Worm (Caenorhabditis elegans): ENCODE results near the gene srd-70.

srd-70 gene

ce11 chrV:20485285-20485684 lies 31.4 kb downstream of the srd-70 start, which contains the start of gene dhcr-7:
Gene dhcr-7, minus strand, starts transcription at chrV:20485385.
- no peak for TF ChIP-seq lir-1 (GFP tag; conservative IDR thresholded peaks at IDR 0.05)
- no peak for TF ChIP-seq ztf-18 (tag; optimal IDR thresholded peaks at IDR 0.05)
- TF ChIP-seq ztf-26 (tag; optimal IDR thresholded peaks at IDR 0.05): no peak
- TF ChIP-seq chd-7 (tag; optimal IDR thresholded peaks at IDR 0.05): no peak
- no peak for TF ChIP-seq egl-44 (GFP tag; IDR thresholded peaks at IDR 0.05)

ce11 chrV:20486549-20486948 lies 32.6 kb downstream of the srd-70 start:
- TF ChIP-seq snpc-1.3 (tag; optimal IDR thresholded peaks at IDR 0.05; ENCODE audit: insufficient read depth) (no peak), ceh-27 (GFP tag; optimal IDR thresholded peaks at IDR 0.05) (no peak), rcor-1 (GFP tag; IDR thresholded peaks at IDR 0.05) (no peak), nfyb-1 (GFP tag; IDR thresholded peaks at IDR 0.05) (no peak), T26A5.8 (tag; optimal IDR thresholded peaks at IDR 0.05) (no peak), ets-4 (GFP tag; optimal IDR thresholded peaks at IDR 0.05) (no peak), F39B2.1 (GFP tag; IDR thresholded peaks at IDR 0.05) (no peak), lin-35 (GFP tag; optimal IDR thresholded peaks at IDR 0.05) (no peak), chd-7 (tag; optimal IDR thresholded peaks at IDR 0.05) (no peak), hrde-1 (tag; optimal IDR thresholded peaks at IDR 0.05; ENCODE audit: borderline replicate concordance) (no peak), ztf-25 (GFP tag; IDR thresholded peaks at IDR 0.05) (no peak), Y53G8AR.9 (GFP tag; conservative IDR thresholded peaks at IDR 0.05) (no peak)

ce11 chrV:20489102-20489501 lies 35.2 kb downstream of the srd-70 start, which contains the start of gene srbc-78:
Gene srbc-78, minus strand, starts transcription at chrV:20489202.
- no peak for TF ChIP-seq hlh-26 (GFP tag; conservative IDR thresholded peaks at IDR 0.05)
- no peak for TF ChIP-seq lsl-1 (GFP tag; optimal IDR thresholded peaks at IDR 0.05)
- TF ChIP-seq unc-62 (GFP tag; optimal IDR thresholded peaks at IDR 0.05): no peak
- TF ChIP-seq Y79H2A.3 (GFP tag; conservative IDR thresholded peaks at IDR 0.05): no peak
- no peak for TF ChIP-seq F10E7.11 (tag; optimal IDR thresholded peaks at IDR 0.05)
- TF ChIP-seq xnd-1 (tag; optimal IDR thresholded peaks at IDR 0.05): no peak
- no peak for TF ChIP-seq B0261.1 (tag; optimal IDR thresholded peaks at IDR 0.05)
- no peak for TF ChIP-seq F22D6.2 (tag; optimal IDR thresholded peaks at IDR 0.05)
- TF ChIP-seq let-607 (tag; optimal IDR thresholded peaks at IDR 0.05): no peak
- TF ChIP-seq aptf-3 (GFP tag; IDR thresholded peaks at IDR 0.05): no peak

ce11 chrV:20492385-20492784 lies 38.5 kb downstream of the srd-70 start, which contains the start of gene srbc-79:
Gene srbc-79, minus strand, starts transcription at chrV:20492485.
- TF ChIP-seq lag-1 (GFP tag; IDR thresholded peaks at IDR 0.05): no peak
- TF ChIP-seq madf-6 (GFP tag; IDR thresholded peaks at IDR 0.05): no peak
- no peak for TF ChIP-seq gei-17 (GFP tag; optimal IDR thresholded peaks at IDR 0.05)
- no peak for TF ChIP-seq Y53G8AR.9 (GFP tag; conservative IDR thresholded peaks at IDR 0.05)
- no peak for TF ChIP-seq D2030.7 (GFP tag; IDR thresholded peaks at IDR 0.05)
- no peak for TF ChIP-seq snpc-3.4 (tag; optimal IDR thresholded peaks at IDR 0.05)
- no peak for TF ChIP-seq mes-4 (tag; optimal IDR thresholded peaks at IDR 0.05)
- TF ChIP-seq dpl-1 (GFP tag; optimal IDR thresholded peaks at IDR 0.05): no peak
- no peak for TF ChIP-seq hlh-12 (tag; optimal IDR thresholded peaks at IDR 0.05)
- no peak for TF ChIP-seq C17E4.6 (GFP tag; IDR thresholded peaks at IDR 0.05)
- no peak for TF ChIP-seq F49E8.2 (tag; optimal IDR thresholded peaks at IDR 0.05; ENCODE audit: insufficient read depth)
- no peak for TF ChIP-seq F57A8.1 (GFP tag; optimal IDR thresholded peaks at IDR 0.05)
- TF ChIP-seq somi-1 (GFP tag; optimal IDR thresholded peaks at IDR 0.05): no peak
- no peak for TF ChIP-seq ceh-91 (GFP tag; IDR thresholded peaks at IDR 0.05)
- TF ChIP-seq ceh-58 (GFP tag; IDR thresholded peaks at IDR 0.05): no peak
- TF ChIP-seq ztf-18 (tag; optimal IDR thresholded peaks at IDR 0.05): no peak
- TF ChIP-seq repo-1 (tag; optimal IDR thresholded peaks at IDR 0.05): no peak
- no peak for TF ChIP-seq ztf-28 (GFP tag; IDR thresholded peaks at IDR 0.05)
- no peak for TF ChIP-seq sptf-2 (GFP tag; optimal IDR thresholded peaks at IDR 0.05)

All from whole organism, young adult.